Worm (Caenorhabditis elegans) whole organism, L1 larva: ENCODE measurements around the gene ZC21.8.
A peak's percentile ranks its signal among the peaks of the same experiment; 100 is the strongest.

ENCODE experiments used
- C04F5.9 ChIP-seq: sonication (generic microtip); optimal IDR thresholded peaks from 2 replicates; lab custom pipeline; 2016; ENCODE audit warnings: missing genetic modification characterization, missing compliant biosample characterization
- C16A3.4 ChIP-seq: fragments of 150-350 bp; optimal IDR thresholded peaks from 2 replicates; lab custom pipeline; 2014; ENCODE audit warnings: missing biosample characterization, missing genetic modification characterization
- C34B4.2 ChIP-seq: sonication (generic microtip); optimal IDR thresholded peaks from 2 replicates; lab custom pipeline; 2017; ENCODE audit warnings: mild to moderate bottlenecking, missing genetic modification characterization, missing compliant biosample characterization
- F16B12.6 ChIP-seq: fragments of 150-350 bp; optimal IDR thresholded peaks from 2 replicates; lab custom pipeline; 2014; ENCODE audit warnings: missing biosample characterization, missing genetic modification characterization
- aha-1 ChIP-seq: fragments of 150-350 bp; optimal IDR thresholded peaks from 2 replicates; lab custom pipeline; 2014; ENCODE audit warnings: missing biosample characterization, missing genetic modification characterization
- aly-2 ChIP-seq: fragments of 150-350 bp; optimal IDR thresholded peaks from 2 replicates; lab custom pipeline; 2014; ENCODE audit warnings: missing biosample characterization, missing genetic modification characterization
- ama-1 ChIP-seq: fragments of 150-350 bp; optimal IDR thresholded peaks from 2 replicates; lab custom pipeline; 2014
- blmp-1 ChIP-seq: fragments of 150-350 bp; optimal IDR thresholded peaks from 2 replicates; lab custom pipeline; 2014; ENCODE audit warnings: missing biosample characterization, missing genetic modification characterization
- ceh-63 ChIP-seq: fragments of 200-800 bp; sonication (Bioruptor generic); optimal IDR thresholded peaks from 2 replicates; lab custom pipeline; 2018; ENCODE audit warnings: mild to moderate bottlenecking, missing genetic modification characterization, missing compliant biosample characterization
- ceh-82 ChIP-seq, 3 experiments: fragments of 150-350 bp in 1 of 3; sonication (generic microtip) in 2 of 3; optimal IDR thresholded peaks; 2 replicates each; lab custom pipeline; 2014 to 2017; ENCODE audit warnings: missing biosample characterization in 3 of 3, missing genetic modification characterization in 3 of 3
- ceh-90 ChIP-seq: sonication (generic microtip); optimal IDR thresholded peaks from 2 replicates; lab custom pipeline; 2016; ENCODE audit warnings: missing genetic modification characterization, missing compliant biosample characterization
- dpl-1 ChIP-seq, 3 experiments: fragments of 150-350 bp in 2 of 3; sonication (generic microtip) in 1 of 3; optimal IDR thresholded peaks; 2 replicates each; lab custom pipeline; 2014 to 2017; ENCODE audit warnings: missing biosample characterization in 3 of 3, missing genetic modification characterization in 3 of 3, missing genetic modification reagents in 3 of 3
- dsc-1 ChIP-seq: sonication (generic microtip); optimal IDR thresholded peaks from 2 replicates; lab custom pipeline; 2016; ENCODE audit warnings: mild to moderate bottlenecking, missing genetic modification characterization, missing compliant biosample characterization
- efl-1 ChIP-seq, 4 experiments: fragments of 150-350 bp; optimal IDR thresholded peaks in 3 of 4; peaks in 1 of 4; 1 replicate in 1 of 4; 2 replicates in 3 of 4; lab custom pipeline; 2014; ENCODE audit warnings: missing biosample characterization in 2 of 4, missing genetic modification characterization in 2 of 4, missing genetic modification reagents in 2 of 4
- efl-3 ChIP-seq: fragments of 200-800 bp; sonication (Bioruptor generic); optimal IDR thresholded peaks from 2 replicates; lab custom pipeline; 2018; ENCODE audit warnings: mild to moderate bottlenecking, missing genetic modification characterization, missing compliant biosample characterization
- elt-3 ChIP-seq, 6 experiments: fragments of 150-350 bp in 1 of 6; sonication (generic microtip); optimal IDR thresholded peaks; 2 replicates each; lab custom pipeline; 2017 to 2018; ENCODE audit warnings: missing biosample characterization in 6 of 6, missing genetic modification characterization in 6 of 6, inconsistent platforms in 1 of 6
- ets-5 ChIP-seq: fragments of 200-800 bp; sonication (Bioruptor generic); IDR thresholded peaks from 2 replicates; pipeline ENCODE4 v1.3.6; 2022; ENCODE audit warnings: missing genetic modification characterization, missing compliant biosample characterization
- fkh-10 ChIP-seq: sonication (generic microtip); optimal IDR thresholded peaks from 2 replicates; lab custom pipeline; 2017; ENCODE audit warnings: missing biosample characterization, missing genetic modification reagents, missing genetic modification characterization
- fkh-8 ChIP-seq: sonication (generic microtip); optimal IDR thresholded peaks from 2 replicates; lab custom pipeline; 2016; ENCODE audit warnings: mild to moderate bottlenecking, missing genetic modification characterization, missing compliant biosample characterization
- fos-1 ChIP-seq: fragments of 150-350 bp; optimal IDR thresholded peaks from 2 replicates; lab custom pipeline; 2014; ENCODE audit warnings: missing biosample characterization, missing genetic modification characterization
- grh-1 ChIP-seq: fragments of 200-800 bp; sonication (Bioruptor generic); IDR thresholded peaks from 2 replicates; pipeline ENCODE4 v1.3.6; 2022; ENCODE audit warnings: missing genetic modification reagents, missing genetic modification characterization, missing compliant biosample characterization
- hlh-17 ChIP-seq: fragments of 200-800 bp; sonication (Bioruptor generic); optimal IDR thresholded peaks from 2 replicates; lab custom pipeline; 2018; ENCODE audit warnings: missing genetic modification characterization, mild to moderate bottlenecking, missing compliant biosample characterization, moderate library complexity, borderline replicate concordance
- irx-1 ChIP-seq: sonication (generic microtip); optimal IDR thresholded peaks from 2 replicates; lab custom pipeline; 2016; ENCODE audit warnings: missing genetic modification characterization, missing compliant biosample characterization
- isw-1 ChIP-seq: fragments of 200-800 bp; sonication (Bioruptor generic); IDR thresholded peaks from 2 replicates; pipeline ENCODE4 v1.3.6; 2022; ENCODE audit warnings: missing genetic modification characterization, missing compliant biosample characterization
- lin-13 ChIP-seq: fragments of 150-350 bp; optimal IDR thresholded peaks from 2 replicates; lab custom pipeline; 2014; ENCODE audit warnings: missing biosample characterization, missing genetic modification reagents, missing genetic modification characterization
- lin-14 ChIP-seq: fragments of 200-800 bp; sonication (Bioruptor generic); optimal IDR thresholded peaks from 2 replicates; lab custom pipeline; 2018; ENCODE audit warnings: mild to moderate bottlenecking, missing genetic modification characterization, moderate library complexity, missing compliant biosample characterization
- lin-35 ChIP-seq, 2 experiments: fragments of 150-350 bp; optimal IDR thresholded peaks; 2 replicates each; lab custom pipeline; 2014; ENCODE audit warnings: missing biosample characterization in 2 of 2, missing genetic modification characterization in 2 of 2, missing genetic modification reagents in 2 of 2
- lin-39 ChIP-seq: fragments of 150-350 bp; optimal IDR thresholded peaks from 2 replicates; lab custom pipeline; 2014; ENCODE audit warnings: missing biosample characterization, missing genetic modification reagents, missing genetic modification characterization
- lir-3 ChIP-seq: sonication (generic microtip); optimal IDR thresholded peaks from 2 replicates; lab custom pipeline; 2016; ENCODE audit warnings: mild to moderate bottlenecking, missing genetic modification characterization, moderate library complexity, missing compliant biosample characterization; ENCODE audit not compliant: poor library complexity
- mab-9 ChIP-seq: fragments of 200-800 bp; sonication (Bioruptor generic); IDR thresholded peaks from 2 replicates; pipeline ENCODE4 v1.3.6; 2022; ENCODE audit warnings: missing genetic modification reagents, missing genetic modification characterization, missing compliant biosample characterization
- mef-2 ChIP-seq: fragments of 150-350 bp; optimal IDR thresholded peaks from 2 replicates; lab custom pipeline; 2014; ENCODE audit warnings: missing biosample characterization, missing genetic modification characterization
- nhr-12 ChIP-seq: sonication (generic microtip); optimal IDR thresholded peaks from 2 replicates; lab custom pipeline; 2017; ENCODE audit warnings: missing biosample characterization, missing genetic modification characterization
- nhr-19 ChIP-seq: fragments of 200-800 bp; sonication (Bioruptor generic); conservative IDR thresholded peaks from 2 replicates; pipeline ENCODE4 v1.3.6; 2022; ENCODE audit warnings: missing genetic modification characterization, missing compliant biosample characterization
- nhr-237 ChIP-seq: fragments of 150-350 bp; optimal IDR thresholded peaks from 2 replicates; lab custom pipeline; 2014; ENCODE audit warnings: missing biosample characterization, missing genetic modification characterization
- nhr-28 ChIP-seq: fragments of 150-350 bp; optimal IDR thresholded peaks from 2 replicates; lab custom pipeline; 2014; ENCODE audit warnings: missing biosample characterization, missing genetic modification characterization
- nhr-47 ChIP-seq: sonication (generic microtip); optimal IDR thresholded peaks from 2 replicates; lab custom pipeline; 2016; ENCODE audit warnings: mild to moderate bottlenecking, missing genetic modification characterization, moderate library complexity, missing compliant biosample characterization
- nhr-71 ChIP-seq: sonication (generic microtip); optimal IDR thresholded peaks from 2 replicates; lab custom pipeline; 2016; ENCODE audit warnings: mild to moderate bottlenecking, missing genetic modification characterization, moderate library complexity, missing compliant biosample characterization
- nhr-76 ChIP-seq: sonication (generic microtip); optimal IDR thresholded peaks from 2 replicates; lab custom pipeline; 2017; ENCODE audit warnings: missing biosample characterization, missing genetic modification characterization
- nhr-84 ChIP-seq: sonication (generic microtip); optimal IDR thresholded peaks from 2 replicates; lab custom pipeline; 2017; ENCODE audit warnings: missing biosample characterization, missing genetic modification characterization
- nhr-85 ChIP-seq: sonication (generic microtip); peaks from one replicate; lab custom pipeline; 2016; ENCODE audit warnings: missing genetic modification characterization, inconsistent platforms, missing compliant biosample characterization
- nhr-90 ChIP-seq: sonication (generic microtip); optimal IDR thresholded peaks from 2 replicates; lab custom pipeline; 2016; ENCODE audit warnings: mild to moderate bottlenecking, missing genetic modification characterization, missing compliant biosample characterization; ENCODE audit not compliant: poor library complexity
- pag-3 ChIP-seq: sonication (generic microtip); optimal IDR thresholded peaks from 2 replicates; lab custom pipeline; 2017; ENCODE audit warnings: missing genetic modification characterization, mild to moderate bottlenecking, missing compliant biosample characterization, antibody characterized with exemption, borderline replicate concordance; ENCODE audit not compliant: insufficient read depth
- pqm-1 ChIP-seq: sonication (generic microtip); optimal IDR thresholded peaks from 3 replicates; lab custom pipeline; 2017; ENCODE audit warnings: missing biosample characterization, missing genetic modification characterization
- rnt-1 ChIP-seq: sonication (generic microtip); optimal IDR thresholded peaks from 2 replicates; lab custom pipeline; 2016; ENCODE audit warnings: mild to moderate bottlenecking, missing genetic modification characterization, moderate library complexity, missing compliant biosample characterization
- skn-1 ChIP-seq: fragments of 150-350 bp; optimal IDR thresholded peaks from 2 replicates; lab custom pipeline; 2014; ENCODE audit warnings: missing biosample characterization, missing genetic modification characterization
- snu-23 ChIP-seq: sonication (generic microtip); optimal IDR thresholded peaks from 2 replicates; lab custom pipeline; 2016; ENCODE audit warnings: missing genetic modification characterization, missing compliant biosample characterization
- sptf-1 ChIP-seq: fragments of 150-350 bp; optimal IDR thresholded peaks from 2 replicates; lab custom pipeline; 2014; ENCODE audit warnings: missing biosample characterization, missing genetic modification characterization
- sup-37 ChIP-seq: fragments of 200-800 bp; sonication (Bioruptor generic); optimal IDR thresholded peaks from 2 replicates; lab custom pipeline; 2018; ENCODE audit warnings: mild to moderate bottlenecking, missing genetic modification characterization, missing compliant biosample characterization
- swsn-7 ChIP-seq: sonication (generic microtip); optimal IDR thresholded peaks from 2 replicates; lab custom pipeline; 2016; ENCODE audit warnings: missing genetic modification characterization, missing compliant biosample characterization
- unc-130 ChIP-seq: fragments of 150-350 bp; optimal IDR thresholded peaks from 2 replicates; lab custom pipeline; 2017; ENCODE audit warnings: missing biosample characterization, missing genetic modification characterization, inconsistent platforms
- unc-30 ChIP-seq: sonication (generic microtip); optimal IDR thresholded peaks from 2 replicates; lab custom pipeline; 2017; ENCODE audit warnings: missing biosample characterization, missing genetic modification characterization
- unc-62 ChIP-seq: fragments of 150-350 bp; optimal IDR thresholded peaks from 2 replicates; lab custom pipeline; 2014; ENCODE audit warnings: missing biosample characterization, missing genetic modification reagents, missing genetic modification characterization
- zag-1 ChIP-seq: fragments of 150-350 bp; optimal IDR thresholded peaks from 2 replicates; lab custom pipeline; 2014; ENCODE audit warnings: missing biosample characterization, missing genetic modification characterization

Gene ZC21.8

ce11 chrIII:8556836-8557385 is 37.1 kb upstream of the ZC21.8 start, which contains the start of gene C02D5.2:
Gene C02D5.2 (plus strand): TSS chrIII:8557335.
- TF ChIP-seq C04F5.9 (tag; lab: Kevin White, UChicago) (no peak), snu-23 (GFP tag; lab: Kevin White, UChicago) (peak; percentile 60), nhr-76 (tag; lab: Kevin White, UChicago) (no peak), ets-5 (no peak), nhr-85 (tag; lab: Kevin White, UChicago) (peak; percentile 80), swsn-7 (tag; lab: Kevin White, UChicago) (peak; percentile 46), pqm-1 (tag; lab: Kevin White, UChicago) (no peak), F16B12.6 (no peak), skn-1 (tag; lab: Kevin White, UChicago) (peak; percentile 65), nhr-90 (tag; lab: Kevin White, UChicago) (no peak), efl-3 (GFP tag; lab: Kevin White, UChicago) (no peak), C16A3.4 (tag; lab: Kevin White, UChicago) (no peak), ceh-90 (tag; lab: Kevin White, UChicago) (no peak), grh-1 (GFP tag; lab: Robert Waterston, UW) (no peak), zag-1 (tag; lab: Kevin White, UChicago) (no peak), nhr-71 (tag; lab: Kevin White, UChicago) (peak; percentile 76), C34B4.2 (tag; lab: Kevin White, UChicago) (no peak), lir-3 (tag; lab: Kevin White, UChicago) (peak; percentile 22), mef-2 (tag; lab: Kevin White, UChicago) (no peak), nhr-12 (tag; lab: Kevin White, UChicago) (no peak), nhr-19 (peak; percentile 52), unc-62 (GFP tag; lab: Kevin White, UChicago) (no peak), lin-13 (GFP tag; lab: Kevin White, UChicago) (no peak), fkh-8 (tag; lab: Kevin White, UChicago) (no peak), irx-1 (tag; lab: Kevin White, UChicago) (peak; percentile 9), isw-1 (GFP tag; lab: Robert Waterston, UW) (no peak), fos-1 (tag; lab: Kevin White, UChicago) (peak; percentile 5), ama-1 (lab: Kevin White, UChicago) (no peak), blmp-1 (tag; lab: Kevin White, UChicago) (peak; percentile 67), ceh-63 (no peak), rnt-1 (tag; lab: Kevin White, UChicago) (peak; percentile 80), mab-9 (no peak), unc-130 (tag; lab: Kevin White, UChicago) (no peak), hlh-17 (no peak), lin-14 (peak; percentile 74), lin-35 (GFP tag; optimal IDR thresholded peaks at IDR 0.05; lab: Kevin White, UChicago) (peak; percentile 40 to 50), nhr-84 (tag; lab: Kevin White, UChicago) (no peak), dsc-1 (tag; lab: Kevin White, UChicago) (no peak), sup-37 (no peak), fkh-10 (GFP tag; lab: Kevin White, UChicago) (no peak), aly-2 (tag; lab: Kevin White, UChicago) (peak; percentile 1), lin-39 (tag; lab: Kevin White, UChicago) (no peak), nhr-237 (no peak), ceh-82 (tag; optimal IDR thresholded peaks at IDR 0.05; lab: Kevin White, UChicago) (peak in 2 of 3 experiments; percentile 31 to 36), pag-3 (no peak), efl-1 (optimal IDR thresholded peaks at IDR 0.05; lab: Kevin White, UChicago) (peak; percentile 67 to 70), efl-1 (GFP tag; optimal IDR thresholded peaks at IDR 0.05 in 1 of 2; lab: Kevin White, UChicago) (peak in 1 of 2 experiments; percentile 76), sptf-1 (tag; lab: Kevin White, UChicago) (no peak), nhr-47 (tag; lab: Kevin White, UChicago) (peak; percentile 26), nhr-28 (no peak), aha-1 (tag; lab: Kevin White, UChicago) (no peak), elt-3 (tag; optimal IDR thresholded peaks at IDR 0.05; lab: Kevin White, UChicago) (peak in 1 of 6 experiments; percentile 30), dpl-1 (GFP tag; optimal IDR thresholded peaks at IDR 0.05; lab: Kevin White, UChicago) (peak in 2 of 3 experiments; percentile 11 to 30), unc-30 (no peak)
